Fruit fly (Drosophila melanogaster) whole organism, adult: Measurements from ENCODE around the gene CG14431.

ENCODE experiments used
- CG5204 ChIP-seq: fragments of 200-800 bp; sonication (Bioruptor generic); optimal IDR thresholded peaks from 2 replicates; lab custom pipeline; 2016; ENCODE audit warnings: missing biosample characterization, missing genetic modification characterization
- Crg-1 ChIP-seq: fragments of 200-800 bp; sonication (Bioruptor generic); optimal IDR thresholded peaks from 2 replicates; lab custom pipeline; 2016; ENCODE audit warnings: missing biosample characterization, missing genetic modification characterization
- Hr96 ChIP-seq: fragments of 200-800 bp; sonication (Bioruptor generic); optimal IDR thresholded peaks from 2 replicates; lab custom pipeline; 2016; ENCODE audit warnings: missing biosample characterization, missing genetic modification characterization
- bab1 ChIP-seq: fragments of 200-800 bp; sonication (Bioruptor generic); optimal IDR thresholded peaks from 3 replicates; lab custom pipeline; 2019; ENCODE audit warnings: missing biosample characterization, mild to moderate bottlenecking, missing genetic modification characterization, moderate library complexity
- cnc ChIP-seq, 2 experiments: fragments of >200 bp; optimal IDR thresholded peaks; 2 replicates each; lab custom pipeline; 2017
- kay ChIP-seq: fragments of 200-800 bp; sonication (Bioruptor generic); peaks from one replicate; lab custom pipeline; 2016; ENCODE audit warnings: missing biosample characterization, missing genetic modification characterization, borderline replicate concordance
- ovo ChIP-seq: fragments of 200-800 bp; sonication (Bioruptor generic); optimal IDR thresholded peaks from 2 replicates; lab custom pipeline; 2016; ENCODE audit warnings: missing biosample characterization, missing genetic modification characterization
- pad ChIP-seq: fragments of 200-800 bp; sonication (Bioruptor generic); optimal IDR thresholded peaks from 3 replicates; lab custom pipeline; 2017; ENCODE audit warnings: missing biosample characterization, missing genetic modification characterization, mild to moderate bottlenecking, moderate library complexity, missing genetic modification reagents
- toe ChIP-seq: fragments of 200-800 bp; sonication (Bioruptor generic); optimal IDR thresholded peaks from 2 replicates; lab custom pipeline; 2016; ENCODE audit warnings: missing biosample characterization, missing genetic modification characterization

DNA sequence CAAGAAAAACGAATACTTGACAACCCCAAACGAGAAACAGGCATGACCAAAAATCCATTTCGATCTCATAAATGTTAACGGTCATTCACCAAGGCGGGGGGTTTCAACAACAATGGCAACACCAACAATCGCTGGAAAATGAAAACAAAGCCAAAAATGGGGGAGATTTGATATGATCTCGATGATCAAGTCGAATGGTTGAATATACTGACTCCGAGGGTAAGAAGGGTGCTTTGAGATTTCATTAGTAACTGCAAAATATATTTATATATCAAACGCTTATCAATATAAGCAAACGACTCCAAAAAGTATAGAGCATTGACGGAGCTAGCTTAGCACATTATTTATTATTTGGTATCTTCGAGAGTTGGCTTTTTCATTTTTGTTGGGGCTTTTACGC, 82.0 kb downstream of the CG14431 start:
- TF ChIP-seq Hr96 (GFP tag; lab: Kevin White, UChicago) = no peak
- no peak for TF ChIP-seq CG5204
- no peak for TF ChIP-seq pad (GFP tag; lab: Kevin White, UChicago)
- TF ChIP-seq bab1 (GFP tag; lab: Kevin White, UChicago) = no peak
- TF ChIP-seq toe (GFP tag; lab: Kevin White, UChicago) = no peak
- no peak for TF ChIP-seq cnc (optimal IDR thresholded peaks at IDR 0.05; lab: Kevin White, UChicago)
- no peak for TF ChIP-seq ovo (GFP tag; lab: Kevin White, UChicago)
- no peak for TF ChIP-seq kay (GFP tag; lab: Kevin White, UChicago)
- no peak for TF ChIP-seq Crg-1 (GFP tag; lab: Kevin White, UChicago)
